Fruit fly (Drosophila melanogaster) whole organism, prepupa: Measurements from ENCODE around the gene rempA.
A peak's percentile ranks its signal among the peaks of the same experiment; 100 is the strongest.

Experiments used
- Blimp-1 ChIP-seq: fragments of 200-800 bp; sonication (Bioruptor generic); optimal IDR thresholded peaks from 3 replicates; lab custom pipeline; 2017; ENCODE audit warnings: missing biosample characterization, missing genetic modification characterization, mild to moderate bottlenecking, moderate library complexity, missing genetic modification reagents
- CG16779 ChIP-seq: fragments of 200-800 bp; sonication (Bioruptor generic); optimal IDR thresholded peaks from 3 replicates; lab custom pipeline; 2017; ENCODE audit warnings: missing biosample characterization, mild to moderate bottlenecking, missing genetic modification characterization
- CG6808 ChIP-seq: fragments of 200-800 bp; sonication (Bioruptor generic); optimal IDR thresholded peaks from 3 replicates; lab custom pipeline; 2017; ENCODE audit warnings: missing biosample characterization, missing genetic modification characterization, mild to moderate bottlenecking, moderate library complexity, missing genetic modification reagents
- CG8119 ChIP-seq: fragments of 200-800 bp; sonication (Bioruptor generic); IDR thresholded peaks from 3 replicates; pipeline ENCODE4 v1.3.6; 2022; ENCODE audit warnings: missing biosample characterization, missing genetic modification characterization
- Eip93F ChIP-seq: fragments of 200-800 bp; sonication (Bioruptor generic); optimal IDR thresholded peaks from 2 replicates; lab custom pipeline; 2016; ENCODE audit warnings: missing biosample characterization, mild to moderate bottlenecking, missing genetic modification characterization
- Ets21C ChIP-seq: fragments of 200-800 bp; sonication (Bioruptor generic); optimal IDR thresholded peaks from 3 replicates; lab custom pipeline; 2016; ENCODE audit warnings: missing biosample characterization, missing genetic modification characterization
- Hr39 ChIP-seq: fragments of 200-800 bp; sonication (Bioruptor generic); optimal IDR thresholded peaks from 2 replicates; lab custom pipeline; 2016; ENCODE audit warnings: missing biosample characterization, missing genetic modification characterization
- Hr4 ChIP-seq: fragments of 200-800 bp; sonication (Bioruptor generic); optimal IDR thresholded peaks from 3 replicates; lab custom pipeline; 2016; ENCODE audit warnings: missing biosample characterization, missing genetic modification characterization
- Lpt ChIP-seq: fragments of 200-800 bp; sonication (Bioruptor generic); optimal IDR thresholded peaks from 3 replicates; lab custom pipeline; 2016; ENCODE audit warnings: missing biosample characterization, missing genetic modification characterization
- acj6 ChIP-seq: fragments of 200-800 bp; sonication (Bioruptor generic); optimal IDR thresholded peaks from 3 replicates; lab custom pipeline; 2016; ENCODE audit warnings: missing biosample characterization, missing genetic modification characterization
- net ChIP-seq: fragments of 200-800 bp; sonication (Bioruptor generic); optimal IDR thresholded peaks from 3 replicates; lab custom pipeline; 2016; ENCODE audit warnings: missing biosample characterization, missing genetic modification characterization

- TF ChIP-seq CG6808, result peak; percentile 17
- no peak for TF ChIP-seq Hr39 (GFP tag; lab: Kevin White, UChicago)
- TF ChIP-seq Blimp-1 (GFP tag; lab: Kevin White, UChicago), result no peak
- no peak for TF ChIP-seq CG16779
- TF ChIP-seq Hr4 (GFP tag; lab: Kevin White, UChicago), result no peak
- TF ChIP-seq net (GFP tag; lab: Kevin White, UChicago), result no peak
- no peak for TF ChIP-seq Ets21C (GFP tag; lab: Kevin White, UChicago)
- TF ChIP-seq Lpt, result no peak
- no peak for TF ChIP-seq Eip93F
- no peak for TF ChIP-seq acj6 (GFP tag; lab: Kevin White, UChicago)
- no peak for TF ChIP-seq CG8119
These were observed 40.9 kb downstream of the rempA start for dm6 chr2L:518979-519891.
